Worm (Caenorhabditis elegans): ENCODE data around the gene ZK662.5.

ZK662.5 gene

DNA sequence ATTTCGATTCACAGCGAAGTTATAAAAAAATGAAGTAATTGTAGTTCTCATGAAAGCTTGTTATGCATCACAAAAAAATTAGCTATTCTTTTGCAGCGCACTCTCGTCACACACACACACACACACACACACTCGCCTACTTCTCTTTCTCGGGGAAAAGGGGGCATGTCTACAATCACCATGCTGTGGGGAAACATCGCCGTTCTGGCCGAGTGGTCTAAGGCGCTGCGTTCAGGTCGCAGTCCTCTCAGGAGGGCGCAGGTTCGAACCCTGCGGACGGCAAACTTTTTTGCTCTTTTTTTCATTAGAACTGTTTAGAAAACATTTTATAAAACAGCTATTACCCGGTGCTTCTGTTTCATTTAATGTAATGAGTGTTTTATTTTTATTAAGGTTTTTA lies 20.4 kb downstream of the ZK662.5 start (continued):
- TF ChIP-seq T20F7.1 (GFP tag; optimal IDR thresholded peaks at IDR 0.05) (peak; percentile 68), mxl-3 (GFP tag; optimal IDR thresholded peaks at IDR 0.05) (peak; percentile 4), dve-1 (tag; optimal IDR thresholded peaks at IDR 0.05; ENCODE audit: insufficient read depth) (peak; percentile 55)

ce11 chrX:15742310-15742709 lies 20.9 kb downstream of the ZK662.5 start, which contains the start of gene nhr-255:
nhr-255 (plus strand) TSS chrX:15742610.
- no peak for TF ChIP-seq snpc-1.2 (GFP tag; IDR thresholded peaks at IDR 0.05)
- no peak for TF ChIP-seq lin-15B (tag; optimal IDR thresholded peaks at IDR 0.05)

ce11 chrX:15746705-15747104 lies 25.3 kb downstream of the ZK662.5 start, which contains the start of gene srxa-9:
srxa-9 (plus strand) TSS chrX:15747005.
- TF ChIP-seq egl-43 (GFP tag; IDR thresholded peaks at IDR 0.05) (no peak), daf-8 (GFP tag; IDR thresholded peaks at IDR 0.05) (no peak), pha-4 (GFP tag; IDR thresholded peaks at IDR 0.05) (no peak), pha-4 (tag; optimal IDR thresholded peaks at IDR 0.05) (no peak), madf-9 (GFP tag; conservative IDR thresholded peaks at IDR 0.05) (no peak), aha-1 (tag) (no peak), daf-12 (tag; optimal IDR thresholded peaks at IDR 0.05) (no peak), attf-4 (tag; optimal IDR thresholded peaks at IDR 0.05) (no peak), hlh-30 (tag; optimal IDR thresholded peaks at IDR 0.05; ENCODE audit: insufficient read depth) (no peak), mes-2 (tag; optimal IDR thresholded peaks at IDR 0.05; ENCODE audit: poor library complexity, severe bottlenecking) (no peak), dmd-6 (GFP tag; IDR thresholded peaks at IDR 0.05) (no peak)

DNA sequence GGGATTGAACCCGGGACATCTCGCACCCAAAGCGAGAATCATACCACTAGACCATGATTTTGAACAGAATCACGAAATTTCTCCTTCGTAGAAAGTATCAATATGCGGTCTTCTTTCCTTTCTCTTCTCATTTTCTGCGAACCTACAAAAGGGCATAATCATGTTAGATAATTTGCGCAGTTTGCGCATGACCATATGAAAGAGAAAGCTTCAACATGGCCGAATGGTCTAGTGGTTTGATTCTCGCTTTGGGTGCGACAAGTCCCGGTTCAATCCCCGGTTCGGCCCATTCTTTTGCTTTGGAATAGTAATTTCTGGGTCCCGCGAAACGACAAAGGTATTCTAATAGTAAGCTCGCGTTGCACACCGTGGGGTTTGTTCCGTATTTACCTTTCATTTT lies 26.4 kb downstream of the ZK662.5 start:
- TF ChIP-seq ceh-62 (tag; optimal IDR thresholded peaks at IDR 0.05) (no peak), lim-7 (GFP tag; IDR thresholded peaks at IDR 0.05) (0 out of 2 replicates have a peak, but pooled peaks have one; percentile 5), lin-1 (GFP tag; IDR thresholded peaks at IDR 0.05) (0 out of 2 replicates have a peak, but pooled peaks have one; percentile 8), hmg-1.1 (GFP tag; IDR thresholded peaks at IDR 0.05) (peak; percentile 28; the same call in 1 of the 2 replicates), nhr-77 (tag; optimal IDR thresholded peaks at IDR 0.05) (no peak), attf-4 (tag; optimal IDR thresholded peaks at IDR 0.05) (no peak), daf-12 (tag; optimal IDR thresholded peaks at IDR 0.05) (no peak), F44E2.7 (GFP tag; IDR thresholded peaks at IDR 0.05) (0 out of 2 replicates have a peak, but pooled peaks have one; percentile 39), lsy-2 (tag; optimal IDR thresholded peaks at IDR 0.05) (no peak), nhr-102 (tag; optimal IDR thresholded peaks at IDR 0.05) (peak; percentile 57), ceh-20 (GFP tag; IDR thresholded peaks at IDR 0.05) (peak; percentile 7; the same call in 1 of the 2 replicates), hlh-11 (tag; optimal IDR thresholded peaks at IDR 0.05) (no peak), zfp-2 (tag; optimal IDR thresholded peaks at IDR 0.05) (no peak), Y105C5A.15 (GFP tag; IDR thresholded peaks at IDR 0.05) (no peak), dve-1 (tag; optimal IDR thresholded peaks at IDR 0.05; ENCODE audit: insufficient read depth) (peak; percentile 5), jun-1 (tag; optimal IDR thresholded peaks at IDR 0.05) (no peak), daf-19 (GFP tag; conservative IDR thresholded peaks at IDR 0.05) (no peak), mes-2 (tag; optimal IDR thresholded peaks at IDR 0.05; ENCODE audit: poor library complexity, severe bottlenecking) (no peak), ztf-11 (tag; optimal IDR thresholded peaks at IDR 0.05) (no peak), zip-2 (tag; optimal IDR thresholded peaks at IDR 0.05) (no peak), ceh-28 (tag; optimal IDR thresholded peaks at IDR 0.05) (no peak), dmd-6 (GFP tag; IDR thresholded peaks at IDR 0.05) (no peak; the same call in 1 of the 2 replicates), lin-38 (GFP tag; IDR thresholded peaks at IDR 0.05) (peak; percentile 61), T26A8.4 (GFP tag; IDR thresholded peaks at IDR 0.05) (peak; percentile 81), F37D6.2 (tag; optimal IDR thresholded peaks at IDR 0.05) (no peak), pha-4 (GFP tag; IDR thresholded peaks at IDR 0.05) (peak; percentile 19; the same call in 1 of the 2 replicates), pha-4 (tag; optimal IDR thresholded peaks at IDR 0.05) (no peak), nhr-10 (tag; optimal IDR thresholded peaks at IDR 0.05) (no peak), nhr-25 (tag; optimal IDR thresholded peaks at IDR 0.05; ENCODE audit: borderline replicate concordance, insufficient read depth) (no peak), madf-5 (GFP tag; IDR thresholded peaks at IDR 0.05) (0 out of 4 replicates have a peak, but pooled peaks of 1 of the 2 experiments have one; percentile 17), F10B5.3 (tag; optimal IDR thresholded peaks at IDR 0.05) (no peak), nhr-11 (tag; optimal IDR thresholded peaks at IDR 0.05) (no peak), fkh-10 (GFP tag; optimal IDR thresholded peaks at IDR 0.05) (no peak), lin-29 (GFP tag; IDR thresholded peaks at IDR 0.05) (no peak), ZK337.2 (GFP tag; IDR thresholded peaks at IDR 0.05) (no peak), R02D3.7 (tag; optimal IDR thresholded peaks at IDR 0.05) (no peak)
